Worm (Caenorhabditis elegans) whole organism, L4 larva: ENCODE results near the gene R102.8.

Experiments
- F26F4.8 ChIP-seq: fragments of 200-800 bp; sonication (Bioruptor generic); conservative IDR thresholded peaks from 2 replicates; pipeline ENCODE4 v1.3.6; 2022; ENCODE audit warnings: missing genetic modification characterization, missing compliant biosample characterization
- T20F7.1 ChIP-seq: fragments of 200-800 bp; sonication (Bioruptor generic); optimal IDR thresholded peaks from 2 replicates; lab custom pipeline; 2018; ENCODE audit warnings: mild to moderate bottlenecking, missing genetic modification characterization, missing compliant biosample characterization
- ZK337.2 ChIP-seq: fragments of 200-800 bp; sonication (Bioruptor generic); IDR thresholded peaks from 2 replicates; pipeline ENCODE4 v1.3.6; 2022; ENCODE audit warnings: missing genetic modification reagents, missing genetic modification characterization, missing compliant biosample characterization
- ZK546.5 ChIP-seq, 2 experiments: sonication (generic microtip); optimal IDR thresholded peaks; 2 replicates each; lab custom pipeline; 2017; ENCODE audit warnings: missing biosample characterization in 2 of 2, missing genetic modification characterization in 2 of 2
- aha-1 ChIP-seq: fragments of 150-350 bp; peaks from one replicate; lab custom pipeline; 2014; ENCODE audit warnings: missing biosample characterization, missing genetic modification characterization
- aly-2 ChIP-seq: sonication (generic microtip); optimal IDR thresholded peaks from 2 replicates; lab custom pipeline; 2018; ENCODE audit warnings: missing biosample characterization, missing genetic modification characterization
- ceh-28 ChIP-seq: fragments of 150-350 bp; optimal IDR thresholded peaks from 2 replicates; lab custom pipeline; 2014; ENCODE audit warnings: missing biosample characterization, missing genetic modification reagents, missing genetic modification characterization
- ceh-32 ChIP-seq: sonication (generic microtip); optimal IDR thresholded peaks from 2 replicates; lab custom pipeline; 2016; ENCODE audit warnings: mild to moderate bottlenecking, missing genetic modification characterization, missing compliant biosample characterization; ENCODE audit not compliant: poor library complexity
- ctbp-1 ChIP-seq: fragments of 200-800 bp; sonication (Bioruptor generic); IDR thresholded peaks from 2 replicates; pipeline ENCODE4 v1.3.6; 2022; ENCODE audit warnings: missing genetic modification reagents, missing genetic modification characterization, missing compliant biosample characterization
- dmd-6 ChIP-seq: fragments of 200-800 bp; sonication (Bioruptor generic); IDR thresholded peaks from 2 replicates; pipeline ENCODE4 v1.3.6; 2022; ENCODE audit warnings: missing genetic modification reagents, missing genetic modification characterization, missing compliant biosample characterization
- dmd-9 ChIP-seq: fragments of 200-800 bp; sonication (Bioruptor generic); IDR thresholded peaks from 2 replicates; pipeline ENCODE4 v1.3.6; 2022; ENCODE audit warnings: missing genetic modification reagents, missing genetic modification characterization, missing compliant biosample characterization
- dve-1 ChIP-seq: sonication (generic microtip); optimal IDR thresholded peaks from 2 replicates; lab custom pipeline; 2017; ENCODE audit warnings: antibody characterized with exemption, mild to moderate bottlenecking, missing genetic modification characterization, missing compliant biosample characterization; ENCODE audit not compliant: insufficient read depth
- egl-27 ChIP-seq: sonication (generic microtip); optimal IDR thresholded peaks from 3 replicates; lab custom pipeline; 2017; ENCODE audit warnings: missing biosample characterization, missing genetic modification reagents, missing genetic modification characterization
- egl-43 ChIP-seq: fragments of 200-800 bp; sonication (Bioruptor generic); IDR thresholded peaks from 2 replicates; pipeline ENCODE4 v1.3.6; 2022; ENCODE audit warnings: missing genetic modification reagents, missing genetic modification characterization, missing compliant biosample characterization
- fkh-10 ChIP-seq: fragments of 150-350 bp; optimal IDR thresholded peaks from 2 replicates; lab custom pipeline; 2014; ENCODE audit warnings: missing biosample characterization, missing genetic modification reagents, missing genetic modification characterization
- hif-1 ChIP-seq, 2 experiments: sonication (generic microtip); optimal IDR thresholded peaks; 2 replicates each; lab custom pipeline; 2016 to 2017; ENCODE audit warnings: missing compliant biosample characterization in 2 of 2, missing genetic modification characterization in 2 of 2, missing genetic modification reagents in 2 of 2, missing genotype in 2 of 2, mild to moderate bottlenecking in 1 of 2
- lin-13 ChIP-seq: fragments of 150-350 bp; optimal IDR thresholded peaks from 2 replicates; lab custom pipeline; 2014; ENCODE audit warnings: missing biosample characterization, missing genetic modification reagents, missing genetic modification characterization
- lin-39 ChIP-seq: fragments of 150-350 bp; optimal IDR thresholded peaks from 2 replicates; lab custom pipeline; 2014; ENCODE audit warnings: missing biosample characterization, missing genetic modification reagents, missing genetic modification characterization
- lir-3 ChIP-seq: sonication (generic microtip); optimal IDR thresholded peaks from 2 replicates; lab custom pipeline; 2016; ENCODE audit warnings: mild to moderate bottlenecking, missing genetic modification characterization, missing compliant biosample characterization
- mdl-1 ChIP-seq, 2 experiments: fragments of 150-350 bp in 1 of 2; sonication (generic microtip) in 1 of 2; optimal IDR thresholded peaks; 2 replicates each; lab custom pipeline; 2014 to 2017; ENCODE audit warnings: missing biosample characterization in 2 of 2, missing genetic modification characterization in 2 of 2
- mxl-2 ChIP-seq: fragments of 200-800 bp; sonication (Bioruptor generic); conservative IDR thresholded peaks from 2 replicates; pipeline ENCODE4 v1.3.6; 2022; ENCODE audit warnings: missing genetic modification reagents, missing genetic modification characterization, missing compliant biosample characterization
- mxl-3 ChIP-seq: fragments of 200-800 bp; sonication (Bioruptor generic); optimal IDR thresholded peaks from 2 replicates; lab custom pipeline; 2018; ENCODE audit warnings: mild to moderate bottlenecking, missing genetic modification characterization, missing compliant biosample characterization
- nhr-10 ChIP-seq: fragments of 150-350 bp; optimal IDR thresholded peaks from 2 replicates; lab custom pipeline; 2014; ENCODE audit warnings: missing biosample characterization, missing genetic modification characterization
- nhr-102 ChIP-seq: sonication (generic microtip); optimal IDR thresholded peaks from 2 replicates; lab custom pipeline; 2016; ENCODE audit warnings: mild to moderate bottlenecking, missing genetic modification characterization, moderate library complexity, missing compliant biosample characterization
- nhr-237 ChIP-seq: sonication (generic microtip); optimal IDR thresholded peaks from 2 replicates; lab custom pipeline; 2017; ENCODE audit warnings: missing biosample characterization, missing genetic modification characterization
- nhr-25 ChIP-seq: sonication (generic microtip); optimal IDR thresholded peaks from 2 replicates; lab custom pipeline; 2017; ENCODE audit warnings: missing genetic modification characterization, mild to moderate bottlenecking, missing compliant biosample characterization, antibody characterized with exemption, moderate library complexity, borderline replicate concordance; ENCODE audit not compliant: insufficient read depth
- nhr-28 ChIP-seq: fragments of 150-350 bp; optimal IDR thresholded peaks from 2 replicates; lab custom pipeline; 2014; ENCODE audit warnings: missing biosample characterization, missing genetic modification characterization
- nhr-41 ChIP-seq: fragments of 200-800 bp; sonication (Bioruptor generic); IDR thresholded peaks from 2 replicates; pipeline ENCODE4 v1.3.6; 2022; ENCODE audit warnings: missing genetic modification reagents, missing genetic modification characterization, missing compliant biosample characterization
- nhr-6 ChIP-seq: fragments of 150-350 bp; optimal IDR thresholded peaks from 2 replicates; lab custom pipeline; 2014; ENCODE audit warnings: missing biosample characterization, missing genetic modification characterization
- rbr-2 ChIP-seq: sonication (generic microtip); optimal IDR thresholded peaks from 2 replicates; lab custom pipeline; 2016; ENCODE audit warnings: missing genotype, missing genetic modification characterization, missing compliant biosample characterization
- snpc-1.2 ChIP-seq: fragments of 200-800 bp; sonication (Bioruptor generic); IDR thresholded peaks from 2 replicates; pipeline ENCODE4 v1.3.6; 2022; ENCODE audit warnings: missing genetic modification reagents, missing genetic modification characterization, missing compliant biosample characterization
- spr-3 ChIP-seq: fragments of 200-800 bp; sonication (Bioruptor generic); optimal IDR thresholded peaks from 2 replicates; lab custom pipeline; 2018; ENCODE audit warnings: mild to moderate bottlenecking, missing genetic modification characterization, missing compliant biosample characterization
- tag-97 ChIP-seq: fragments of 200-800 bp; sonication (Bioruptor generic); IDR thresholded peaks from 2 replicates; pipeline ENCODE4 v1.3.6; 2022; ENCODE audit warnings: missing genetic modification characterization, missing compliant biosample characterization
- tra-1 ChIP-seq: fragments of 200-800 bp; sonication (Bioruptor generic); IDR thresholded peaks from 2 replicates; pipeline ENCODE4 v1.3.6; 2022; ENCODE audit warnings: missing genetic modification reagents, missing genetic modification characterization, missing compliant biosample characterization
- unc-130 ChIP-seq: sonication (generic microtip); optimal IDR thresholded peaks from 2 replicates; lab custom pipeline; 2016; ENCODE audit warnings: missing genetic modification reagents, missing genetic modification characterization, missing compliant biosample characterization
- unc-62 ChIP-seq, 3 experiments: fragments of 150-350 bp in 1 of 3; sonication (generic microtip); optimal IDR thresholded peaks in 2 of 3; peaks in 1 of 3; 1 replicate in 1 of 3; 2 replicates in 2 of 3; lab custom pipeline; 2014 to 2017; ENCODE audit warnings: missing biosample characterization in 3 of 3, missing genetic modification characterization in 3 of 3, missing genetic modification reagents in 3 of 3, missing genotype in 1 of 3
- zfp-2 ChIP-seq: sonication (generic microtip); optimal IDR thresholded peaks from 2 replicates; lab custom pipeline; 2016; ENCODE audit warnings: mild to moderate bottlenecking, missing genetic modification characterization, missing compliant biosample characterization
- zip-11 ChIP-seq: fragments of 200-800 bp; sonication (Bioruptor generic); IDR thresholded peaks from 2 replicates; pipeline ENCODE4 v1.3.6; 2022; ENCODE audit warnings: missing genetic modification characterization, missing compliant biosample characterization
- ztf-7 ChIP-seq: fragments of 150-350 bp; optimal IDR thresholded peaks from 2 replicates; lab custom pipeline; 2014; ENCODE audit warnings: missing biosample characterization, missing genetic modification characterization

R102.8 gene

DNA sequence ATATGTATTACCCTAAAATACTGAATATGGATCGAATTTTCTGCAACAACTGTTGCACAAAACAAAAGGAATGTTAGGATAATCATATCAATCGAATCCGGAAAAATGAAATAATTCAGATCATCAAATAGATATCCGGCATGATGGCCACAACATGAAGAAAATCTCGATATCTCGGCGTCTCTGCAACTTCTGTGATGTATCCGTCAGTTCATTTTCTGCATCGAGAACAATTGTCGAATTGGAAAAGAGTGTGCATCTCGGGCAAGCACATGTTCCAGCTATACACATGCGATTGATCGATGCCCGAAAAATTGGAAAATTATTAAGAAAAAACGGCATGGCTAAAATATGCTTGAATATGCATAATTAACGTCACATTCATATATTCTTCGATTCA lies 4.3 kb downstream of the R102.8 start, which contains the start of the genes K08C7.6 and R102.1:
Gene K08C7.6, minus strand, starts transcription at position 101 of the 400 bp plus-strand sequence.
Gene R102.1, plus strand, starts transcription at position 291 of the 400 bp plus-strand sequence.
- TF ChIP-seq unc-130 (GFP tag; lab: Kevin White, UChicago), result no peak

DNA sequence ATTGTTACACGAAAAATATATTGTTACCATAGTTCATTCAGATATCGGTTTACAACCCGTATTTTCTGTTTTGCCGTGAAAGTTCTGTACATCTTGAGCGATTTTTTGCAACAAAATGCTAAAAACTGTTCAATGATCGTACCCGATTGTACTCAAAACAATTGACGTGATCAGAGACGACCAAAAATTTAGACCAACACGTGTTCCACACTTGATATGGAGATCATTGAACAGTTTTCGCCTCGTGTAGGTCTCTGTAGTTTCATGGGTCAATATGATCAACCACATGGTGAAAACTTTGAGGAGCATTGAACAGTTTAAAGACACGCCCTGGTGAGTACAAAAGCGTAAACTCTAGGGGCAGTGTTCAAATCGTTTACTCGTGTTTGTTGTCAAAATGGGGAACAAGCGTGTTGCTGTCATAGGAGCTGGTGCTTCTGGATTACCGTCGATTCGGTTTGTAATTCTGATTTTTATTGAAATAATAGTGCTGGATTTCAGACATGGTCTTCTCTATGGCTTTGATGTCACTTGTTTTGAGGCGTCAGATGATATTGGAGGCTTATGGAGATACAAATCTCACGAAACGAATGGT lies 7.8 kb downstream of the R102.8 start, which contains the start of gene fmo-2:
Gene fmo-2, plus strand, starts transcription at position 370 of the 595 bp plus-strand sequence.
- TF ChIP-seq rbr-2 (tag; lab: Kevin White, UChicago) (no peak), dmd-6 (0 out of 2 replicates have a peak, but pooled peaks have one; percentile 31), ZK337.2 (GFP tag; lab: Robert Waterston, UW) (no peak), nhr-102 (tag; lab: Kevin White, UChicago) (no peak), mxl-2 (GFP tag; lab: Robert Waterston, UW) (no peak), ceh-32 (no peak), snpc-1.2 (GFP tag; lab: Robert Waterston, UW) (no peak), mxl-3 (GFP tag; lab: Kevin White, UChicago) (peak; percentile 80), unc-62 (GFP tag; optimal IDR thresholded peaks at IDR 0.05 in 1 of 2; lab: Kevin White, UChicago) (peak in 1 of 2 experiments; percentile 99), unc-62 (tag; optimal IDR thresholded peaks at IDR 0.05; lab: Kevin White, UChicago) (no peak), aha-1 (tag; lab: Kevin White, UChicago) (peak; percentile 82), ctbp-1 (GFP tag; lab: Robert Waterston, UW) (no peak), dmd-9 (GFP tag; lab: Robert Waterston, UW) (no peak), ceh-28 (tag; lab: Kevin White, UChicago) (no peak), nhr-25 (tag; lab: Kevin White, UChicago) (no peak), hif-1 (tag; optimal IDR thresholded peaks at IDR 0.05; lab: Kevin White, UChicago) (no peak), tra-1 (GFP tag; lab: Robert Waterston, UW) (0 out of 2 replicates have a peak, but pooled peaks have one; percentile 28), nhr-237 (tag; lab: Kevin White, UChicago) (no peak), ZK546.5 (tag; optimal IDR thresholded peaks at IDR 0.05; lab: Kevin White, UChicago) (no peak), dve-1 (no peak), nhr-6 (tag; lab: Kevin White, UChicago) (no peak), nhr-28 (peak; percentile 76), tag-97 (GFP tag; lab: Robert Waterston, UW) (no peak), spr-3 (GFP tag; lab: Kevin White, UChicago) (no peak), mdl-1 (tag; optimal IDR thresholded peaks at IDR 0.05; lab: Kevin White, UChicago) (peak in 1 of 2 experiments; percentile 74), nhr-41 (GFP tag; lab: Robert Waterston, UW) (no peak), lin-39 (no peak), T20F7.1 (GFP tag; lab: Kevin White, UChicago) (no peak), zip-11 (GFP tag; lab: Robert Waterston, UW) (no peak), nhr-10 (no peak), egl-27 (tag; lab: Kevin White, UChicago) (no peak), lir-3 (tag; lab: Kevin White, UChicago) (no peak), fkh-10 (GFP tag; lab: Kevin White, UChicago) (no peak), unc-130 (GFP tag; lab: Kevin White, UChicago) (no peak), aly-2 (tag; lab: Kevin White, UChicago) (no peak), zfp-2 (no peak)

DNA sequence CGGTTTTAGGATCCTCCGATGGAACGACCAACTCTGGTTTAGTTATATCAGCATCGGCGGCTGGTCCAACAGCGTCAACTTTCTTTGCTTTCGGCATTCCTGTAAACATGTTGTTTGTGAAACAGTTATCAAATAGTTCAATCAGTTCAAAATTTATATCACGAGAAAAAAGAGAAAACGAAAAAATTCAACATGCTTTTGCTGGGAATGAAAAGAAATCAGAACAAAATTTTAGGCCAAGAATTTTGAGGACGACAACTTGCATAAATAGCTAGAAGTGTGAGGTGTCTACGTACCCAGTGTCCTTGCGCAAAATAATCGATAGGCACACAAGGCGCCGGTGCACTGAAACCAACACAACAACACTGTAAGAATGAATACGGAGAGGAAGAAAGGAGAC lies 9.7 kb downstream of the R102.8 start, which contains the start of gene K08C7.4:
Gene K08C7.4, minus strand, starts transcription at position 101 of the 400 bp plus-strand sequence.
- TF ChIP-seq F26F4.8 (GFP tag; lab: Robert Waterston, UW) (no peak), nhr-10 (no peak), unc-62 (GFP tag; optimal IDR thresholded peaks at IDR 0.05 in 1 of 2; lab: Kevin White, UChicago) (no peak), unc-62 (tag; optimal IDR thresholded peaks at IDR 0.05; lab: Kevin White, UChicago) (no peak), egl-43 (no peak), ztf-7 (tag; lab: Kevin White, UChicago) (no peak), nhr-41 (GFP tag; lab: Robert Waterston, UW) (no peak), lin-13 (GFP tag; lab: Kevin White, UChicago) (no peak), egl-27 (tag; lab: Kevin White, UChicago) (no peak)
